Worm (Caenorhabditis elegans) whole organism, L3 larva: ENCODE data around the gene hgap-2.

Experiments used
- R02D3.7 ChIP-seq: fragments of 150-350 bp; optimal IDR thresholded peaks from 2 replicates; lab custom pipeline; 2014; ENCODE audit warnings: missing biosample characterization, missing genetic modification characterization
- aly-2 ChIP-seq: fragments of 150-350 bp; optimal IDR thresholded peaks from 2 replicates; lab custom pipeline; 2014; ENCODE audit warnings: missing biosample characterization, missing genetic modification characterization
- ceh-16 ChIP-seq: sonication (generic microtip); optimal IDR thresholded peaks from 2 replicates; lab custom pipeline; 2017; ENCODE audit warnings: missing biosample characterization, missing genetic modification characterization
- ceh-28 ChIP-seq: fragments of 150-350 bp; optimal IDR thresholded peaks from 2 replicates; lab custom pipeline; 2014; ENCODE audit warnings: missing biosample characterization, missing genetic modification reagents, missing genetic modification characterization
- ceh-9 ChIP-seq: sonication (generic microtip); optimal IDR thresholded peaks from 2 replicates; lab custom pipeline; 2018; ENCODE audit warnings: missing biosample characterization, missing genetic modification characterization
- daf-12 ChIP-seq: fragments of 150-350 bp; optimal IDR thresholded peaks from 2 replicates; lab custom pipeline; 2014; ENCODE audit warnings: missing biosample characterization, missing genetic modification reagents, missing genetic modification characterization
- egl-27 ChIP-seq: sonication (generic microtip); optimal IDR thresholded peaks from 4 replicates; lab custom pipeline; 2017; ENCODE audit warnings: missing biosample characterization, missing genetic modification reagents, missing genetic modification characterization
- egl-5 ChIP-seq: fragments of 150-350 bp; optimal IDR thresholded peaks from 2 replicates; lab custom pipeline; 2017; ENCODE audit warnings: missing biosample characterization, missing genetic modification reagents, missing genetic modification characterization, inconsistent platforms
- elt-2 ChIP-seq: sonication (generic microtip); optimal IDR thresholded peaks from 2 replicates; lab custom pipeline; 2016; ENCODE audit warnings: missing genetic modification reagents, mild to moderate bottlenecking, missing genetic modification characterization, missing compliant biosample characterization
- elt-3 ChIP-seq, 3 experiments: fragments of 150-350 bp in 1 of 3; sonication (generic microtip) in 2 of 3; optimal IDR thresholded peaks; 2 replicates in 2 of 3; 4 replicates in 1 of 3; lab custom pipeline; 2014 to 2017; ENCODE audit warnings: missing biosample characterization in 3 of 3, missing genetic modification characterization in 3 of 3
- eor-1 ChIP-seq, 2 experiments: fragments of 150-350 bp; optimal IDR thresholded peaks; 2 replicates each; lab custom pipeline; 2014 to 2018; ENCODE audit warnings: missing biosample characterization in 2 of 2, missing genetic modification characterization in 2 of 2
- fkh-10 ChIP-seq: sonication (generic microtip); optimal IDR thresholded peaks from 2 replicates; lab custom pipeline; 2017; ENCODE audit warnings: missing biosample characterization, missing genetic modification reagents, missing genetic modification characterization
- hmg-11 ChIP-seq: sonication (generic microtip); optimal IDR thresholded peaks from 2 replicates; lab custom pipeline; 2016; ENCODE audit warnings: missing genetic modification characterization, missing compliant biosample characterization
- lin-15B ChIP-seq: fragments of 150-350 bp; optimal IDR thresholded peaks from 2 replicates; lab custom pipeline; 2014; ENCODE audit warnings: missing biosample characterization, missing genetic modification characterization
- lsy-12 ChIP-seq: sonication (generic microtip); optimal IDR thresholded peaks from 2 replicates; lab custom pipeline; 2016; ENCODE audit warnings: mild to moderate bottlenecking, missing genetic modification characterization, missing compliant biosample characterization
- mdl-1 ChIP-seq: fragments of 150-350 bp; optimal IDR thresholded peaks from 2 replicates; lab custom pipeline; 2014; ENCODE audit warnings: missing biosample characterization, missing genetic modification characterization
- nfya-1 ChIP-seq: sonication (generic microtip); optimal IDR thresholded peaks from 2 replicates; lab custom pipeline; 2017; ENCODE audit warnings: missing genetic modification characterization, mild to moderate bottlenecking, missing compliant biosample characterization, antibody characterized with exemption, moderate library complexity; ENCODE audit not compliant: insufficient read depth
- nhr-11 ChIP-seq: fragments of 150-350 bp; optimal IDR thresholded peaks from 2 replicates; lab custom pipeline; 2014; ENCODE audit warnings: missing biosample characterization, missing genetic modification characterization
- nhr-12 ChIP-seq: fragments of 150-350 bp; optimal IDR thresholded peaks from 2 replicates; lab custom pipeline; 2014; ENCODE audit warnings: missing biosample characterization, missing genetic modification characterization
- nhr-23 ChIP-seq: fragments of 150-350 bp; optimal IDR thresholded peaks from 2 replicates; lab custom pipeline; 2014; ENCODE audit warnings: missing biosample characterization, missing genetic modification reagents, missing genetic modification characterization
- nhr-25 ChIP-seq: sonication (generic microtip); optimal IDR thresholded peaks from 2 replicates; lab custom pipeline; 2017; ENCODE audit warnings: missing biosample characterization, missing genetic modification characterization
- nhr-43 ChIP-seq: sonication (generic microtip); optimal IDR thresholded peaks from 2 replicates; lab custom pipeline; 2016; ENCODE audit warnings: mild to moderate bottlenecking, missing genetic modification characterization, missing compliant biosample characterization; ENCODE audit not compliant: poor library complexity, severe bottlenecking
- nhr-67 ChIP-seq: fragments of 150-350 bp; optimal IDR thresholded peaks from 2 replicates; lab custom pipeline; 2014; ENCODE audit warnings: missing biosample characterization, missing genetic modification characterization
- nhr-77 ChIP-seq: fragments of 150-350 bp; optimal IDR thresholded peaks from 2 replicates; lab custom pipeline; 2014; ENCODE audit warnings: missing biosample characterization, missing genetic modification characterization
- pha-4 ChIP-seq: fragments of 150-350 bp; optimal IDR thresholded peaks from 2 replicates; lab custom pipeline; 2014; ENCODE audit warnings: missing biosample characterization, missing genetic modification reagents, missing genetic modification characterization
- pqm-1 ChIP-seq: fragments of 150-350 bp; optimal IDR thresholded peaks from 2 replicates; lab custom pipeline; 2017; ENCODE audit warnings: missing biosample characterization, missing genetic modification characterization, inconsistent platforms
- sea-2 ChIP-seq: fragments of 150-350 bp; sonication (generic microtip); optimal IDR thresholded peaks from 4 replicates; lab custom pipeline; 2014; ENCODE audit warnings: missing biosample characterization, missing genetic modification reagents, missing genetic modification characterization
- snpc-4 ChIP-seq: fragments of 150-350 bp; optimal IDR thresholded peaks from 2 replicates; lab custom pipeline; 2014; ENCODE audit warnings: missing biosample characterization, missing genetic modification characterization
- tbx-2 ChIP-seq: sonication (generic microtip); optimal IDR thresholded peaks from 2 replicates; lab custom pipeline; 2016; ENCODE audit warnings: mild to moderate bottlenecking, missing genetic modification characterization, missing compliant biosample characterization
- ztf-4 ChIP-seq: fragments of 150-350 bp; optimal IDR thresholded peaks from 2 replicates; lab custom pipeline; 2014; ENCODE audit warnings: missing biosample characterization, missing genetic modification characterization

hgap-2 gene

ce11 chrII:8679799-8680198 is 4.9 kb downstream of the hgap-2 start:
- TF ChIP-seq nhr-12 (tag; lab: Kevin White, UChicago) (no peak), pha-4 (tag; lab: Kevin White, UChicago) (peak; percentile 24), pqm-1 (peak; percentile 6), lin-15B (no peak), elt-2 (tag; lab: Kevin White, UChicago) (peak; percentile 63)

ce11 chrII:8675369-8675768 is 9.4 kb downstream of the hgap-2 start:
- TF ChIP-seq nhr-43 (tag; lab: Kevin White, UChicago), result no peak
- TF ChIP-seq egl-27 (tag; lab: Kevin White, UChicago), result no peak
- no peak for TF ChIP-seq R02D3.7 (tag; lab: Kevin White, UChicago)
- no peak for TF ChIP-seq elt-2 (tag; lab: Kevin White, UChicago)
- TF ChIP-seq nhr-67, result no peak
- peak; percentile 1 for TF ChIP-seq nhr-25 (tag; lab: Kevin White, UChicago)
- peak; percentile 17 for TF ChIP-seq nhr-23 (tag; lab: Kevin White, UChicago)
- TF ChIP-seq nhr-11 (tag; lab: Kevin White, UChicago), result no peak
- TF ChIP-seq, all 47 proteins: peak for 2

- TF ChIP-seq fkh-10 (GFP tag; lab: Kevin White, UChicago) (no peak), snpc-4 (tag; lab: Kevin White, UChicago) (peak; percentile 14), nhr-23 (tag; lab: Kevin White, UChicago) (no peak), lsy-12 (tag; lab: Kevin White, UChicago) (no peak), eor-1 (tag; optimal IDR thresholded peaks at IDR 0.05; lab: Kevin White, UChicago) (no peak), sea-2 (no peak)
- TF ChIP-seq, all 47 proteins: peak for 1
Observed at ce11 chrII:8670835-8671234, 13.9 kb downstream of the hgap-2 start.

ce11 chrII:8668871-8669270 is 15.9 kb downstream of the hgap-2 start:
- TF ChIP-seq aly-2 (no peak), daf-12 (tag; lab: Kevin White, UChicago) (no peak), tbx-2 (no peak), ceh-9 (tag; lab: Kevin White, UChicago) (no peak), egl-5 (tag; lab: Kevin White, UChicago) (no peak), lin-15B (no peak), nhr-25 (tag; lab: Kevin White, UChicago) (no peak)

ce11 chrII:8664533-8664932 is 20.2 kb downstream of the hgap-2 start, which contains the start of gene etc-1:
TSS of gene etc-1 (plus strand) at chrII:8664833.
- TF ChIP-seq nfya-1 (no peak), tbx-2 (no peak), fkh-10 (GFP tag; lab: Kevin White, UChicago) (no peak), elt-3 (tag; optimal IDR thresholded peaks at IDR 0.05; lab: Kevin White, UChicago) (no peak), nhr-23 (tag; lab: Kevin White, UChicago) (no peak), nhr-77 (tag; lab: Kevin White, UChicago) (no peak), hmg-11 (tag; lab: Kevin White, UChicago) (no peak), eor-1 (tag; optimal IDR thresholded peaks at IDR 0.05; lab: Kevin White, UChicago) (no peak), ztf-4 (tag; lab: Kevin White, UChicago) (no peak), elt-2 (tag; lab: Kevin White, UChicago) (no peak), ceh-16 (tag; lab: Kevin White, UChicago) (no peak), mdl-1 (tag; lab: Kevin White, UChicago) (no peak)

- TF ChIP-seq ceh-28, result peak; percentile 31
- peak; percentile 56 for TF ChIP-seq lin-15B
- no peak for TF ChIP-seq R02D3.7 (tag; lab: Kevin White, UChicago)
- TF ChIP-seq pha-4 (tag; lab: Kevin White, UChicago), result peak; percentile 74
- peak; percentile 2 for TF ChIP-seq elt-2 (tag; lab: Kevin White, UChicago)
Observed at ce11 chrII:8661539-8661938, 23.2 kb downstream of the hgap-2 start, which contains the start of the genes piga-1 and eif-2Bepsilon. TSS of gene piga-1 (minus strand) at chrII:8661712. TSS of gene eif-2Bepsilon (plus strand) at chrII:8661869.
